Fruit fly (Drosophila melanogaster): Measurements from ENCODE around the gene nej.

Gene nej

DNA sequence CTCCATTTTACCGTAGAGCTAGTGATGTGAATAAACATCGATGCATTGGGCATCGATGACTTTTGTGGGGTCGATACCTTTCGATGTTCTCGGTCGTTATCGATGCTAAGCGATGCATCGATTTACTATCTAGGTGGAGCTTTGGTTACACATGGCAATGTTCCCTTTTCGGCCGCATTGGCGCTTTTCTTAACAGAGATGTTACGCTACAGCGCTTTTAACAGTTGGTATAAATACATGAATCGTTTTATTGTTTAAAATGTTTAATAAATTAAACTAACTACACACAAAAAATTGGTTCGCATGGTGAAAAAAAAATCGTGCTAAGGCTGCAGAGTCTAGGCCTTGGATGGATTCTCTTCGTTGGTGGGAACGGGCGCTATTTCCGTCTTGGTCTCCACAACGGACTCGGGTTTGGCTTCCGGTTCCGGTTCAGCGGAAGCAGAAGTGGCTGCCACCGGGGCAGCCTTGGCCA, 28.0 kb downstream of the nej start, which contains the start of gene Ptpmeg2:
TSS of gene Ptpmeg2 (minus strand) at position 281 of the 475 bp plus-strand sequence.
- no peak for TF ChIP-seq jim (GFP tag; optimal IDR thresholded peaks at IDR 0.05)
- peak; percentile 18 for TF ChIP-seq Jra (GFP tag; optimal IDR thresholded peaks at IDR 0.05)
- peak; percentile 22 for TF ChIP-seq CG9705 (GFP tag; optimal IDR thresholded peaks at IDR 0.05)
- TF ChIP-seq foxo (GFP tag; optimal IDR thresholded peaks at IDR 0.05), result peak in 1 of 2 experiments; percentile 72
- no peak for TF ChIP-seq dsf (GFP tag; optimal IDR thresholded peaks at IDR 0.05; ENCODE audit: borderline replicate concordance)
- TF ChIP-seq sage (GFP tag; optimal IDR thresholded peaks at IDR 0.05), result peak; percentile 13
- peak; percentile 44 for TF ChIP-seq Sp1 (GFP tag; optimal IDR thresholded peaks at IDR 0.05)
- no peak for TF ChIP-seq Dif (GFP tag; optimal IDR thresholded peaks at IDR 0.05; ENCODE audit: partially characterized antibody)
- TF ChIP-seq fru (GFP tag; optimal IDR thresholded peaks at IDR 0.05), result peak; percentile 71
- TF ChIP-seq HLH106 (tag; optimal IDR thresholded peaks at IDR 0.05), result peak; percentile 62
- TF ChIP-seq GATAd (GFP tag; optimal IDR thresholded peaks at IDR 0.05), result no peak
- TF ChIP-seq rgr (GFP tag; optimal IDR thresholded peaks at IDR 0.05), result peak; percentile 76
- TF ChIP-seq dmrt93B (GFP tag; optimal IDR thresholded peaks at IDR 0.05), result peak; percentile 39
- no peak for TF ChIP-seq CrebA (GFP tag; optimal IDR thresholded peaks at IDR 0.05; ENCODE audit: borderline replicate concordance)
- peak; percentile 59 for TF ChIP-seq h (GFP tag; optimal IDR thresholded peaks at IDR 0.05)
- no peak for TF ChIP-seq pan (optimal IDR thresholded peaks at IDR 0.05)
- TF ChIP-seq Hnf4 (GFP tag; optimal IDR thresholded peaks at IDR 0.05), result peak; percentile 79
- TF ChIP-seq CG32264 (GFP tag; optimal IDR thresholded peaks at IDR 0.05), result no peak
- no peak for TF ChIP-seq brk (GFP tag; optimal IDR thresholded peaks at IDR 0.05)
- TF ChIP-seq woc (GFP tag; optimal IDR thresholded peaks at IDR 0.05), result no peak
- no peak for TF ChIP-seq sv (GFP tag; optimal IDR thresholded peaks at IDR 0.05)
- TF ChIP-seq Abd-B (GFP tag; optimal IDR thresholded peaks at IDR 0.05), result no peak
- no peak for TF ChIP-seq dl (GFP tag; optimal IDR thresholded peaks at IDR 0.05; ENCODE audit: insufficient read depth in 1 of 2, partially characterized antibody in 2 of 2)
- no peak for TF ChIP-seq Rel (GFP tag; optimal IDR thresholded peaks at IDR 0.05)
- peak; percentile 53 for TF ChIP-seq Rel (tag; optimal IDR thresholded peaks at IDR 0.05)
- TF ChIP-seq Dfd (GFP tag; optimal IDR thresholded peaks at IDR 0.05), result no peak
- TF ChIP-seq br (GFP tag; optimal IDR thresholded peaks at IDR 0.05), result peak; percentile 45
- no peak for TF ChIP-seq Myc (optimal IDR thresholded peaks at IDR 0.05)
- TF ChIP-seq ey (GFP tag; optimal IDR thresholded peaks at IDR 0.05), result peak; percentile 59
- TF ChIP-seq usp (GFP tag; optimal IDR thresholded peaks at IDR 0.05), result no peak
- no peak for TF ChIP-seq Hr78 (GFP tag; optimal IDR thresholded peaks at IDR 0.05)
- TF ChIP-seq tai (GFP tag; optimal IDR thresholded peaks at IDR 0.05), result peak; percentile 79
- peak; percentile 19 for TF ChIP-seq psq (GFP tag; optimal IDR thresholded peaks at IDR 0.05)
- TF ChIP-seq lola (GFP tag; optimal IDR thresholded peaks at IDR 0.05), result no peak
- peak; percentile 80 for TF ChIP-seq Hr83 (GFP tag; optimal IDR thresholded peaks at IDR 0.05; ENCODE audit: poor library complexity, severe bottlenecking)
- TF ChIP-seq OdsH (GFP tag; optimal IDR thresholded peaks at IDR 0.05), result peak; percentile 64

DNA sequence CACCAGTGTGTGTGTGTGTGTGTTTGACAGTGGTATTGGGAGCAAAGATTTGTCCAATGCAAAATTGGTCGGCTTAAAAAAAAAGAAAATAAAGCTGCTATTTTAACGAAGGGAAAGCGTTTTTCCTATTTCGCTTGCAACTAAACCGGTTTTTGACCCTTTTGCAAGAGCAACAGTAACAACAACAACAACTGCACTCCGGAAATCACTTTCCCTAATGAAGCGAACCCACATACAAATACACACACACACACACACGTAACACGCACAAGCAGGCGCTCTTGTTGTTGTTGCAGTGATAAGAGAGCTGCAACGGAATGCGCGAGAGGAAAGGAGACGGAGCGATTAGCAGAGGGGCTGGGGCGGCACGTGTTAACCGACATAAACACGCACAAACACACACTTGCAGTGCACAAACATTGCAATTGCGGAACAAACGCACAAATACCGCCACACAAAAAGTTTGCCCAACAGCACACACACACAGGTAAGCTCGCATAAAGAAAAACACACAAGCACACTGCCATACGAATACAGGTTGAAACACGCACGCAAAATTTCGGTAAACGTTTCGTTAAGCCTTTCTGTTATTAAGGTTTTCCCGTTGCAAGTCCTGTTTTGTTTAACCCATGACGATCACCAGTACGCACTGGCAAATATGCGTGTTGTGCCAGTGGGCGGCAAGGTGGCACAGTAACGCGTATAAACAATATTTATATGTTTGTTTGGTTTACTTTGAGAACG, 28.6 kb downstream of the nej start:
- TF ChIP-seq HLH106 (tag; optimal IDR thresholded peaks at IDR 0.05) (no peak), Hr83 (GFP tag; optimal IDR thresholded peaks at IDR 0.05; ENCODE audit: poor library complexity, severe bottlenecking) (no peak), CG32264 (GFP tag; optimal IDR thresholded peaks at IDR 0.05) (no peak), brk (GFP tag; optimal IDR thresholded peaks at IDR 0.05) (no peak), tai (GFP tag; optimal IDR thresholded peaks at IDR 0.05) (peak; percentile 64), Vsx2 (GFP tag; optimal IDR thresholded peaks at IDR 0.05; ENCODE audit: partially characterized antibody) (no peak), lola (GFP tag; optimal IDR thresholded peaks at IDR 0.05) (peak; percentile 57), woc (GFP tag; optimal IDR thresholded peaks at IDR 0.05) (no peak), N (GFP tag; optimal IDR thresholded peaks at IDR 0.05) (peak; percentile 55), br (GFP tag; optimal IDR thresholded peaks at IDR 0.05) (no peak), Dfd (GFP tag; optimal IDR thresholded peaks at IDR 0.05) (no peak), pan (optimal IDR thresholded peaks at IDR 0.05) (no peak), Jra (GFP tag; optimal IDR thresholded peaks at IDR 0.05) (no peak), Rel (GFP tag; optimal IDR thresholded peaks at IDR 0.05) (no peak), Rel (tag; optimal IDR thresholded peaks at IDR 0.05) (peak; percentile 10), dmrt93B (GFP tag; optimal IDR thresholded peaks at IDR 0.05) (peak; percentile 10), ey (GFP tag; optimal IDR thresholded peaks at IDR 0.05) (no peak), dsf (GFP tag; optimal IDR thresholded peaks at IDR 0.05; ENCODE audit: borderline replicate concordance) (no peak), h (GFP tag; optimal IDR thresholded peaks at IDR 0.05) (peak; percentile 45), OdsH (GFP tag; optimal IDR thresholded peaks at IDR 0.05) (peak; percentile 18), Dif (GFP tag; optimal IDR thresholded peaks at IDR 0.05; ENCODE audit: partially characterized antibody) (peak; percentile 25), sv (GFP tag; optimal IDR thresholded peaks at IDR 0.05) (no peak), CG9705 (GFP tag; optimal IDR thresholded peaks at IDR 0.05) (no peak), Hnf4 (GFP tag; optimal IDR thresholded peaks at IDR 0.05) (no peak), psq (GFP tag; optimal IDR thresholded peaks at IDR 0.05) (peak; percentile 10), usp (GFP tag; optimal IDR thresholded peaks at IDR 0.05) (no peak), Abd-B (GFP tag; optimal IDR thresholded peaks at IDR 0.05) (no peak), fru (GFP tag; optimal IDR thresholded peaks at IDR 0.05) (no peak), rgr (GFP tag; optimal IDR thresholded peaks at IDR 0.05) (peak; percentile 51), Mio (GFP tag; optimal IDR thresholded peaks at IDR 0.05) (no peak), Myc (optimal IDR thresholded peaks at IDR 0.05) (no peak), Sp1 (GFP tag; optimal IDR thresholded peaks at IDR 0.05) (peak; percentile 12), foxo (GFP tag; optimal IDR thresholded peaks at IDR 0.05) (peak in 1 of 2 experiments; percentile 9), Hr78 (GFP tag; optimal IDR thresholded peaks at IDR 0.05) (no peak), GATAd (GFP tag; optimal IDR thresholded peaks at IDR 0.05) (peak; percentile 78), sage (GFP tag; optimal IDR thresholded peaks at IDR 0.05) (no peak), dl (GFP tag; optimal IDR thresholded peaks at IDR 0.05; ENCODE audit: insufficient read depth in 1 of 2, partially characterized antibody in 2 of 2) (no peak), jim (GFP tag; optimal IDR thresholded peaks at IDR 0.05) (no peak), CrebA (GFP tag; optimal IDR thresholded peaks at IDR 0.05; ENCODE audit: borderline replicate concordance) (no peak)
